Worm (Caenorhabditis elegans) whole organism, young adult: ENCODE results near the gene fbxb-16.

Experiments
- F39B2.1 ChIP-seq: fragments of 200-800 bp; sonication (Bioruptor generic); IDR thresholded peaks from 2 replicates; pipeline ENCODE4 v1.3.6; 2022; ENCODE audit warnings: missing genetic modification reagents, missing genetic modification characterization, missing compliant biosample characterization
- ets-4 ChIP-seq: fragments of 200-800 bp; sonication (Bioruptor generic); optimal IDR thresholded peaks from 2 replicates; lab custom pipeline; 2018; ENCODE audit warnings: mild to moderate bottlenecking, missing genetic modification characterization, missing compliant biosample characterization
- pha-4 ChIP-seq: fragments of 150-350 bp; sonication (generic microtip); optimal IDR thresholded peaks from 2 replicates; lab custom pipeline; 2014; ENCODE audit warnings: missing biosample characterization, missing genetic modification reagents, missing genetic modification characterization
- sea-2 ChIP-seq: fragments of 200-800 bp; sonication (Bioruptor generic); IDR thresholded peaks from 2 replicates; pipeline ENCODE4 v1.3.6; 2022; ENCODE audit warnings: missing genetic modification characterization, missing compliant biosample characterization
- unc-62 ChIP-seq: fragments of 150-350 bp; optimal IDR thresholded peaks from 2 replicates; lab custom pipeline; 2014; ENCODE audit warnings: missing biosample characterization, missing genetic modification reagents, missing genetic modification characterization
- ztf-3 ChIP-seq: fragments of 200-800 bp; sonication (Bioruptor generic); optimal IDR thresholded peaks from 2 replicates; lab custom pipeline; 2018; ENCODE audit warnings: mild to moderate bottlenecking, missing genetic modification characterization, missing compliant biosample characterization

DNA sequence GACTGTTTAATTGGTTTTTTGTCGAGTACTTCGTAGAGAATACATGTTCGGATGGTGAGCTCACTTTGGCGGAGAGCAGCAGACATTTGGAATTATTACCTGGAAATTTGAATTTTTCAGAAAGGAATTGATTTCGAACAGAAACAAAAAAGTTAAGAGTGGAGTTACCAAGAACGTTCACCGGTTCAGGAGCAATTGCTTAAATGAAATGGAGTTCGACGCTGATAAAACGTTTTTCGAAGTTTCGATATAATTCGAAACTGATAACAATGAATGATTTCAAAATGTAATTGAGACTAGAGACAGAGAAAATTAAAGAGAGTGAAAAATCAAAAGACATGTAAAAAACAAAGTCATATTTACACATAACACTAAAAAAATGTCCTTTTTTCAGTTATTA lies 41.1 kb downstream of the fbxb-16 start, which contains the start of gene fbxa-163:
- TF ChIP-seq ztf-3 (GFP tag; lab: Kevin White, UChicago), result no peak
- no peak for TF ChIP-seq pha-4 (tag; lab: Kevin White, UChicago)
- no peak for TF ChIP-seq unc-62
- no peak for TF ChIP-seq ets-4
- no peak for TF ChIP-seq sea-2 (GFP tag; lab: Robert Waterston, UW)
- TF ChIP-seq F39B2.1 (GFP tag; lab: Robert Waterston, UW), result no peak
